Fruit fly (Drosophila melanogaster) whole organism, embryonic: ENCODE measurements around the gene zld.
A peak's percentile ranks its signal among the peaks of the same experiment; 100 is the strongest.

ENCODE experiments used
- Awh ChIP-seq: fragments of 200-800 bp; sonication (Bioruptor generic); IDR thresholded peaks from 2 replicates; pipeline ENCODE4, ENCODE4 v1.3.6; 2022; ENCODE audit warnings: missing biosample characterization, missing genetic modification characterization
- Bdp1 ChIP-seq: fragments of 200-800 bp; sonication (Bioruptor generic); optimal IDR thresholded peaks from 3 replicates; lab custom pipeline; 2016; ENCODE audit warnings: missing biosample characterization, missing genetic modification characterization
- CG10147 ChIP-seq: fragments of 200-800 bp; sonication (Bioruptor generic); optimal IDR thresholded peaks from 2 replicates; lab custom pipeline; 2019; ENCODE audit warnings: missing biosample characterization, mild to moderate bottlenecking, missing genetic modification characterization, moderate library complexity
- CG11093 ChIP-seq: fragments of 200-800 bp; sonication (Bioruptor generic); IDR thresholded peaks from 3 replicates; pipeline ENCODE4 v1.3.6; 2022; ENCODE audit warnings: missing biosample characterization, missing genetic modification characterization
- CG12744 ChIP-seq: fragments of 200-800 bp; sonication (Bioruptor generic); optimal IDR thresholded peaks from 2 replicates; lab custom pipeline; 2016; ENCODE audit warnings: missing biosample characterization, missing genetic modification characterization
- CG13296 ChIP-seq: fragments of 200-800 bp; sonication (Bioruptor generic); optimal IDR thresholded peaks from 3 replicates; lab custom pipeline; 2018; ENCODE audit warnings: missing biosample characterization, mild to moderate bottlenecking, missing genetic modification characterization
- CG13894 ChIP-seq: fragments of 200-800 bp; sonication (Bioruptor generic); optimal IDR thresholded peaks from 3 replicates; lab custom pipeline; 2018; ENCODE audit warnings: missing biosample characterization, mild to moderate bottlenecking, missing genetic modification characterization, moderate library complexity
- CG15073 ChIP-seq: fragments of 200-800 bp; sonication (Bioruptor generic); optimal IDR thresholded peaks from 2 replicates; lab custom pipeline; 2016; ENCODE audit warnings: missing biosample characterization, missing genetic modification characterization
- CG15269 ChIP-seq: fragments of 200-800 bp; sonication (Bioruptor generic); optimal IDR thresholded peaks from 2 replicates; lab custom pipeline; 2018; ENCODE audit warnings: missing biosample characterization, mild to moderate bottlenecking, missing genetic modification characterization, moderate library complexity
- CG16813 ChIP-seq: fragments of 200-800 bp; sonication (Bioruptor generic); IDR thresholded peaks from 3 replicates; pipeline ENCODE4 v1.3.6; 2022; ENCODE audit warnings: missing biosample characterization, missing genetic modification characterization; ENCODE audit not compliant: partially characterized antibody
- CG17912 ChIP-seq: fragments of 200-800 bp; sonication (Bioruptor generic); optimal IDR thresholded peaks from 2 replicates; lab custom pipeline; 2018; ENCODE audit warnings: missing biosample characterization, mild to moderate bottlenecking, missing genetic modification characterization
- CG2712 ChIP-seq: fragments of 200-800 bp; optimal IDR thresholded peaks from 3 replicates; lab custom pipeline; 2019; ENCODE audit warnings: missing biosample characterization, mild to moderate bottlenecking, missing genetic modification characterization, moderate library complexity
- CG31388 ChIP-seq: fragments of 200-800 bp; sonication (Bioruptor generic); optimal IDR thresholded peaks from 2 replicates; lab custom pipeline; 2016; ENCODE audit warnings: missing biosample characterization, missing genetic modification characterization
- CG32532 ChIP-seq: fragments of 200-800 bp; sonication (Bioruptor generic); IDR thresholded peaks from 2 replicates; pipeline ENCODE4 v1.3.6; 2022; ENCODE audit warnings: missing biosample characterization, missing genetic modification characterization
- CG32767 ChIP-seq: fragments of 200-800 bp; sonication (Bioruptor generic); IDR thresholded peaks from 2 replicates; pipeline ENCODE4 v1.3.6; 2022; ENCODE audit warnings: missing biosample characterization, missing genetic modification characterization
- CG33213 ChIP-seq: fragments of 200-800 bp; sonication (Bioruptor generic); optimal IDR thresholded peaks from 3 replicates; lab custom pipeline; 2016; ENCODE audit warnings: missing biosample characterization, missing genetic modification characterization
- CG34422 ChIP-seq: fragments of 200-800 bp; sonication (Bioruptor generic); IDR thresholded peaks from 3 replicates; pipeline ENCODE4 v1.3.6; 2022; ENCODE audit warnings: missing biosample characterization, missing genetic modification characterization
- CG42726 ChIP-seq: fragments of 200-800 bp; sonication (Bioruptor generic); IDR thresholded peaks from 2 replicates; pipeline ENCODE4 v1.3.6; 2022; ENCODE audit warnings: missing biosample characterization, missing genetic modification characterization; ENCODE audit not compliant: partially characterized antibody
- CG6813 ChIP-seq: fragments of 200-800 bp; sonication (Bioruptor generic); optimal IDR thresholded peaks from 2 replicates; lab custom pipeline; 2017; ENCODE audit warnings: missing biosample characterization, missing genetic modification characterization, mild to moderate bottlenecking, moderate library complexity, missing genetic modification reagents
- CG7963 ChIP-seq: fragments of 200-800 bp; sonication (Bioruptor generic); IDR thresholded peaks from 3 replicates; pipeline ENCODE4 v1.3.6; 2022; ENCODE audit warnings: missing biosample characterization, missing genetic modification characterization; ENCODE audit not compliant: partially characterized antibody
- CG7987 ChIP-seq: fragments of 200-800 bp; sonication (Bioruptor generic); optimal IDR thresholded peaks from 2 replicates; lab custom pipeline; 2018; ENCODE audit warnings: missing biosample characterization, mild to moderate bottlenecking, missing genetic modification characterization, moderate library complexity
- CG8089 ChIP-seq: fragments of 200-800 bp; sonication (Bioruptor generic); optimal IDR thresholded peaks from 3 replicates; lab custom pipeline; 2016; ENCODE audit warnings: missing biosample characterization, missing genetic modification characterization
- CHES-1-like ChIP-seq: fragments of 200-800 bp; sonication (Bioruptor generic); optimal IDR thresholded peaks from 2 replicates; lab custom pipeline; 2016; ENCODE audit warnings: missing biosample characterization, missing genetic modification characterization
- CoRest ChIP-seq: fragments of 200-800 bp; sonication (Bioruptor generic); optimal IDR thresholded peaks from 3 replicates; lab custom pipeline; 2018; ENCODE audit warnings: missing biosample characterization, mild to moderate bottlenecking, missing genetic modification characterization, moderate library complexity
- D ChIP-seq, 2 experiments: fragments of 200-800 bp in 1 of 2; fragments of >200 bp in 1 of 2; sonication (Bioruptor generic) in 1 of 2; optimal IDR thresholded peaks; 2 replicates in 1 of 2; 3 replicates in 1 of 2; lab custom pipeline; 2017; ENCODE audit warnings: mild to moderate bottlenecking in 1 of 2, missing biosample characterization in 1 of 2, missing genetic modification characterization in 1 of 2, missing genetic modification reagents in 1 of 2
- Eip74EF ChIP-seq, 2 experiments: fragments of 200-800 bp in 1 of 2; fragments of >200 bp in 1 of 2; sonication (Bioruptor generic) in 1 of 2; optimal IDR thresholded peaks; 2 replicates each; lab custom pipeline; 2017 to 2019; ENCODE audit warnings: missing biosample characterization in 2 of 2, missing genetic modification characterization in 2 of 2, mild to moderate bottlenecking in 1 of 2, moderate library complexity in 1 of 2
- Kr ChIP-seq: fragments of 200-800 bp; sonication (Bioruptor generic); optimal IDR thresholded peaks from 2 replicates; lab custom pipeline; 2017; ENCODE audit warnings: missing biosample characterization, mild to moderate bottlenecking, missing genetic modification characterization
- Neu2 ChIP-seq: fragments of 200-800 bp; sonication (Bioruptor generic); optimal IDR thresholded peaks from 3 replicates; lab custom pipeline; 2016; ENCODE audit warnings: missing biosample characterization, missing genetic modification characterization, borderline replicate concordance
- Rfx ChIP-seq: fragments of 200-800 bp; sonication (Bioruptor generic); IDR thresholded peaks from 2 replicates; pipeline ENCODE4 v1.3.6; 2022; ENCODE audit warnings: missing biosample characterization, missing genetic modification characterization
- Stat92E ChIP-seq, 3 experiments: fragments of >200 bp in 2 of 3; fragments of 200-800 bp in 1 of 3; sonication (Bioruptor generic) in 1 of 3; optimal IDR thresholded peaks; 2 replicates each; lab custom pipeline; 2017 to 2019; ENCODE audit warnings: missing biosample characterization in 3 of 3, missing genetic modification characterization in 3 of 3, mild to moderate bottlenecking in 1 of 3, moderate library complexity in 1 of 3
- Xbp1 ChIP-seq: fragments of 200-800 bp; sonication (Bioruptor generic); optimal IDR thresholded peaks from 3 replicates; lab custom pipeline; 2016; ENCODE audit warnings: missing biosample characterization, mild to moderate bottlenecking, missing genetic modification characterization
- Xrp1 ChIP-seq: fragments of 200-800 bp; sonication (Bioruptor generic); IDR thresholded peaks from 2 replicates; pipeline ENCODE4 v1.3.6; 2022; ENCODE audit warnings: missing biosample characterization, missing genetic modification characterization
- amos ChIP-seq: fragments of 200-800 bp; sonication (Bioruptor generic); IDR thresholded peaks from 2 replicates; pipeline ENCODE4 v1.3.6; 2022; ENCODE audit warnings: missing biosample characterization, missing genetic modification characterization; ENCODE audit not compliant: partially characterized antibody
- aop ChIP-seq: fragments of 200-800 bp; sonication (Bioruptor generic); IDR thresholded peaks from 2 replicates; pipeline ENCODE4 v1.3.6; 2022; ENCODE audit warnings: missing biosample characterization, missing genetic modification characterization
- ato ChIP-seq: fragments of 200-800 bp; sonication (Bioruptor generic); IDR thresholded peaks from 2 replicates; pipeline ENCODE4 v1.3.6; 2022; ENCODE audit warnings: missing biosample characterization, missing genetic modification characterization; ENCODE audit not compliant: partially characterized antibody
- cg ChIP-seq: fragments of 200-800 bp; sonication (Bioruptor generic); optimal IDR thresholded peaks from 3 replicates; lab custom pipeline; 2019; ENCODE audit warnings: missing biosample characterization, mild to moderate bottlenecking, missing genetic modification characterization, moderate library complexity
- chif ChIP-seq, 2 experiments: fragments of 200-800 bp; sonication (Bioruptor generic); optimal IDR thresholded peaks; 3 replicates each; lab custom pipeline; 2016; ENCODE audit warnings: missing biosample characterization in 2 of 2, missing genetic modification characterization in 2 of 2
- ci ChIP-seq: fragments of 200-800 bp; sonication (Bioruptor generic); IDR thresholded peaks from 3 replicates; pipeline ENCODE4 v1.3.6; 2022; ENCODE audit warnings: missing biosample characterization, missing genetic modification characterization
- crp ChIP-seq, 2 experiments: fragments of 200-800 bp; sonication (Bioruptor generic); optimal IDR thresholded peaks; 2 replicates in 1 of 2; 3 replicates in 1 of 2; lab custom pipeline; 2017; ENCODE audit warnings: missing biosample characterization in 2 of 2, missing genetic modification characterization in 2 of 2, mild to moderate bottlenecking in 1 of 2, moderate library complexity in 1 of 2
- dmrt11E ChIP-seq: fragments of 200-800 bp; sonication (Bioruptor generic); optimal IDR thresholded peaks from 3 replicates; lab custom pipeline; 2018; ENCODE audit warnings: missing biosample characterization, mild to moderate bottlenecking, missing genetic modification characterization, moderate library complexity
- fd102C ChIP-seq: fragments of 200-800 bp; sonication (Bioruptor generic); optimal IDR thresholded peaks from 2 replicates; lab custom pipeline; 2018; ENCODE audit warnings: missing biosample characterization, mild to moderate bottlenecking, missing genetic modification characterization, moderate library complexity
- peb ChIP-seq: fragments of 200-800 bp; sonication (Bioruptor generic); IDR thresholded peaks from 2 replicates; pipeline ENCODE4 v1.3.6; 2022; ENCODE audit warnings: missing biosample characterization, missing genetic modification characterization
- prd ChIP-seq, 3 experiments: fragments of >200 bp in 2 of 3; fragments of 200-800 bp in 1 of 3; sonication (Bioruptor generic) in 1 of 3; optimal IDR thresholded peaks in 2 of 3; IDR thresholded peaks in 1 of 3; 2 replicates in 2 of 3; 3 replicates in 1 of 3; pipeline versions ENCODE4 v1.3.6 to Lab custom; 2017 to 2022; ENCODE audit warnings: missing biosample characterization in 1 of 3, missing genetic modification characterization in 1 of 3
- stc ChIP-seq: fragments of 200-800 bp; sonication (Bioruptor generic); IDR thresholded peaks from 2 replicates; pipeline ENCODE4 v1.3.6; 2022; ENCODE audit warnings: missing biosample characterization, missing genetic modification characterization
- tna ChIP-seq: fragments of 200-800 bp; sonication (Bioruptor generic); IDR thresholded peaks from 2 replicates; pipeline ENCODE4 v1.3.6; 2022; ENCODE audit warnings: missing biosample characterization, missing genetic modification characterization; ENCODE audit not compliant: partially characterized antibody
- zfh1 ChIP-seq: fragments of 200-800 bp; sonication (Bioruptor generic); IDR thresholded peaks from 3 replicates; pipeline ENCODE4 v1.3.6; 2022; ENCODE audit warnings: missing biosample characterization, missing genetic modification characterization

zld gene

dm6 chrX:19750626-19751149 is 32.7 kb downstream of the zld start, which contains the start of gene Abcd3 (continued):
- peak; percentile 60; the same call in 2 of the 3 replicates for TF ChIP-seq CG16813 (GFP tag; lab: Robert Waterston, UW)
- peak in 1 of 3 experiments; percentile 87 for TF ChIP-seq Stat92E (GFP tag; optimal IDR thresholded peaks at IDR 0.05; lab: Kevin White, UChicago)
- TF ChIP-seq ci (GFP tag; lab: Robert Waterston, UW) = peak; percentile 68; the same call in 1 of the 3 replicates
- no peak for TF ChIP-seq CG12744 (GFP tag; lab: Kevin White, UChicago)
- peak; percentile 19 for TF ChIP-seq CHES-1-like
- TF ChIP-seq ato (GFP tag; lab: Robert Waterston, UW) = peak; percentile 60; the same call in 1 of the 2 replicates
- no peak for TF ChIP-seq CG15073 (GFP tag; lab: Kevin White, UChicago)
- TF ChIP-seq CG34422 = peak; percentile 70
- TF ChIP-seq Eip74EF (GFP tag; optimal IDR thresholded peaks at IDR 0.05; lab: Kevin White, UChicago) = peak in 1 of 2 experiments; percentile 59
- peak; percentile 62; the same call in 2 of the 3 replicates for TF ChIP-seq CG7963 (GFP tag; lab: Robert Waterston, UW)
- no peak for TF ChIP-seq Xrp1 (GFP tag; lab: Robert Waterston, UW)
- no peak for TF ChIP-seq Bdp1 (GFP tag; lab: Kevin White, UChicago)
- no peak for TF ChIP-seq D (optimal IDR thresholded peaks at IDR 0.05; lab: Kevin White, UChicago)
- peak; percentile 32 for TF ChIP-seq D (GFP tag; optimal IDR thresholded peaks at IDR 0.05; lab: Kevin White, UChicago)
- TF ChIP-seq fd102C (GFP tag; lab: Kevin White, UChicago) = no peak
- TF ChIP-seq Rfx (GFP tag; lab: Robert Waterston, UW) = peak; percentile 44
- TF ChIP-seq CoRest = no peak
- TF ChIP-seq Awh (GFP tag; lab: Robert Waterston, UW) = 0 out of 2 replicates have a peak, but pooled peaks have one; percentile 42
- peak; percentile 68 for TF ChIP-seq tna
- TF ChIP-seq CG2712 (tag; lab: Kevin White, UChicago) = peak; percentile 19
- no peak for TF ChIP-seq dmrt11E (tag; lab: Kevin White, UChicago)
- TF ChIP-seq CG32767 = peak; percentile 38; the same call in 1 of the 2 replicates
- peak in 1 of 2 experiments; percentile 0 for TF ChIP-seq chif (GFP tag; optimal IDR thresholded peaks at IDR 0.05; lab: Kevin White, UChicago)
- TF ChIP-seq CG32532 (GFP tag; lab: Robert Waterston, UW) = peak; percentile 54
- peak; percentile 23 for TF ChIP-seq CG33213 (GFP tag; lab: Kevin White, UChicago)
- no peak for TF ChIP-seq CG31388 (GFP tag; lab: Kevin White, UChicago)
- TF ChIP-seq CG7987 (GFP tag; lab: Kevin White, UChicago) = peak; percentile 56
- TF ChIP-seq CG11093 (GFP tag; lab: Robert Waterston, UW) = no peak
- TF ChIP-seq aop (GFP tag; lab: Robert Waterston, UW) = no peak
- peak; percentile 36 for TF ChIP-seq CG10147 (GFP tag; lab: Kevin White, UChicago)
- TF ChIP-seq CG17912 (GFP tag; lab: Kevin White, UChicago) = peak; percentile 17
- TF ChIP-seq Kr (GFP tag; lab: Kevin White, UChicago) = no peak
- no peak for TF ChIP-seq prd (optimal IDR thresholded peaks at IDR 0.05; lab: Kevin White, UChicago)
- TF ChIP-seq prd (GFP tag; IDR thresholded peaks at IDR 0.05; lab: Robert Waterston, UW) = no peak
- peak in 1 of 2 experiments; percentile 72 for TF ChIP-seq crp (GFP tag; optimal IDR thresholded peaks at IDR 0.05; lab: Kevin White, UChicago)
- 0 out of 2 replicates have a peak, but pooled peaks have one; percentile 12 for TF ChIP-seq stc
- TF ChIP-seq CG8089 (GFP tag; lab: Kevin White, UChicago) = peak; percentile 31
- peak; percentile 38 for TF ChIP-seq CG6813 (GFP tag; lab: Kevin White, UChicago)
- peak; percentile 67; the same call in 1 of the 2 replicates for TF ChIP-seq CG42726 (GFP tag; lab: Robert Waterston, UW)
- no peak for TF ChIP-seq Neu2 (GFP tag; lab: Kevin White, UChicago)
- TF ChIP-seq zfh1 = peak; percentile 41; the same call in 2 of the 3 replicates
- peak; percentile 1 for TF ChIP-seq Xbp1 (GFP tag; lab: Kevin White, UChicago)
- peak; percentile 66 for TF ChIP-seq amos (GFP tag; lab: Robert Waterston, UW)
- no peak for TF ChIP-seq peb
- peak; percentile 15 for TF ChIP-seq CG15269
- peak; percentile 57 for TF ChIP-seq CG13894 (tag; lab: Kevin White, UChicago)
- peak; percentile 21 for TF ChIP-seq CG13296
- peak; percentile 76 for TF ChIP-seq cg (GFP tag; lab: Kevin White, UChicago)
